Fruit fly (Drosophila melanogaster): ENCODE results near the gene Rga.

Rga gene

dm6 chr3R:5591398-5591853 lies 21.5 kb downstream of the Rga start, which contains the start of the genes noi and Vha26 (continued):
- TF ChIP-seq Jarid2 (GFP tag; optimal IDR thresholded peaks at IDR 0.05) (no peak), bbx (GFP tag; IDR thresholded peaks at IDR 0.05; ENCODE audit: partially characterized antibody) (peak; percentile 54), CG6175 (GFP tag; IDR thresholded peaks at IDR 0.05) (no peak), CG30403 (GFP tag; optimal IDR thresholded peaks at IDR 0.05) (peak; percentile 23), disco-r (GFP tag; optimal IDR thresholded peaks at IDR 0.05) (no peak), CG1529 (GFP tag; optimal IDR thresholded peaks at IDR 0.05) (no peak), Chrac-16 (GFP tag; optimal IDR thresholded peaks at IDR 0.05) (no peak), chn (GFP tag; optimal IDR thresholded peaks at IDR 0.05) (no peak), aop (GFP tag; IDR thresholded peaks at IDR 0.05) (no peak), tx (GFP tag; optimal IDR thresholded peaks at IDR 0.05) (no peak), sd (tag; optimal IDR thresholded peaks at IDR 0.05) (no peak), CG8359 (GFP tag; optimal IDR thresholded peaks at IDR 0.05; ENCODE audit: borderline replicate concordance) (no peak), CG13624 (GFP tag; optimal IDR thresholded peaks at IDR 0.05) (peak; percentile 33), gfzf (GFP tag; optimal IDR thresholded peaks at IDR 0.05) (peak; percentile 68), fd3F (GFP tag; optimal IDR thresholded peaks at IDR 0.05) (peak; percentile 20), Lpt (GFP tag; optimal IDR thresholded peaks at IDR 0.05) (no peak), H15 (GFP tag; IDR thresholded peaks at IDR 0.05) (no peak), Dbx (GFP tag; IDR thresholded peaks at IDR 0.05) (0 out of 3 replicates have a peak, but pooled peaks have one; percentile 19), Xbp1 (GFP tag; optimal IDR thresholded peaks at IDR 0.05) (peak; percentile 38), CG4617 (GFP tag; optimal IDR thresholded peaks at IDR 0.05; ENCODE audit: borderline replicate concordance) (peak; percentile 53), da (GFP tag; optimal IDR thresholded peaks at IDR 0.05) (peak; percentile 8), Nf-YA (GFP tag; IDR thresholded peaks at IDR 0.05) (no peak), salm (tag; optimal IDR thresholded peaks at IDR 0.05) (no peak), CG8924 (tag; optimal IDR thresholded peaks at IDR 0.05) (no peak), bab2 (GFP tag; optimal IDR thresholded peaks at IDR 0.05) (peak; percentile 10), CG13287 (GFP tag; IDR thresholded peaks at IDR 0.05; ENCODE audit: partially characterized antibody) (no peak; the same call in none of the 2 replicates), CG18476 (GFP tag; optimal IDR thresholded peaks at IDR 0.05) (peak; percentile 58), kah (GFP tag; optimal IDR thresholded peaks at IDR 0.05) (no peak), sim (GFP tag; IDR thresholded peaks at IDR 0.05) (no peak), CG30431 (GFP tag; optimal IDR thresholded peaks at IDR 0.05) (no peak), eve (GFP tag; optimal IDR thresholded peaks at IDR 0.05) (no peak), Scr (GFP tag; IDR thresholded peaks at IDR 0.05; ENCODE audit: partially characterized antibody) (peak; percentile 65), CG14050 (GFP tag; IDR thresholded peaks at IDR 0.05) (no peak), CG9817 (tag; optimal IDR thresholded peaks at IDR 0.05) (no peak), shn (GFP tag; optimal IDR thresholded peaks at IDR 0.05) (peak; percentile 20), wek (GFP tag; optimal IDR thresholded peaks at IDR 0.05) (no peak), cwo (GFP tag; optimal IDR thresholded peaks at IDR 0.05) (no peak), pros (GFP tag; optimal IDR thresholded peaks at IDR 0.05) (no peak), ftz-f1 (GFP tag; optimal IDR thresholded peaks at IDR 0.05) (peak; percentile 12), Blimp-1 (GFP tag; optimal IDR thresholded peaks at IDR 0.05) (no peak), CG13123 (GFP tag; optimal IDR thresholded peaks at IDR 0.05) (no peak), cato (GFP tag; optimal IDR thresholded peaks at IDR 0.05; ENCODE audit: borderline replicate concordance) (no peak), CG12155 (GFP tag; optimal IDR thresholded peaks at IDR 0.05) (peak; percentile 42), CG11093 (GFP tag; IDR thresholded peaks at IDR 0.05) (no peak), Rfx (GFP tag; IDR thresholded peaks at IDR 0.05) (no peak), chif (GFP tag; optimal IDR thresholded peaks at IDR 0.05) (no peak), Pdp1 (GFP tag; optimal IDR thresholded peaks at IDR 0.05) (peak; percentile 4 to 43), row (GFP tag; IDR thresholded peaks at IDR 0.05) (peak; percentile 91), Dek (tag; optimal IDR thresholded peaks at IDR 0.05) (no peak), bigmax (GFP tag; optimal IDR thresholded peaks at IDR 0.05) (no peak)

All from whole organism, embryonic.